Worm (Caenorhabditis elegans): ENCODE data around the gene C16C8.19.
"Not testable (repeated sequence)": the region's sequence is repeated elsewhere in the genome, so short reads cannot be mapped to it uniquely, and the experiment has no call there.

Gene C16C8.19

DNA sequence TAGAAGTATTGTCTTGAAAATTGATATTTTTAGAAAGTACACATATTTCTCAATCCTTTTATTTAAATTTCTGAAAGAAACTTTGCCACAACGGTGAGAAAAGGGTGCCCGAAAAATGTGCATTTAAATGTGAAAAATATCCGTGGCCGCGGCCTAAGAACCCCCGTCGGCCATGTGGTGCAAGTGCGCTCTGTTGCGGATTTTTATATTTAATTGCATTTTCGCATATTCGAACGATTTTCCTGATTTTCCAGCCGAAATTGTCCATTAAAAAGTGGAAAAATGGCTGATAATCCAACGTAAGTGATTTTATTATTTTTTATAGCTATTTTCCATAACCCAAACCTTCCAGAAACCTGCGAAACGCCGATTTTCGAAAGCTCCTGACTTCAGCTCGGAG lies 23.9 kb downstream of the C16C8.19 start, which contains the start of gene smu-2:
TSS of gene smu-2 (plus strand) at position 178 of the 400 bp plus-strand sequence.
- TF ChIP-seq tbx-8 (GFP tag; optimal IDR thresholded peaks at IDR 0.05) (no peak), nhr-12 (tag; optimal IDR thresholded peaks at IDR 0.05) (no peak), unc-39 (tag; optimal IDR thresholded peaks at IDR 0.05) (no peak), lin-13 (tag; optimal IDR thresholded peaks at IDR 0.05) (no peak), ceh-83 (GFP tag; optimal IDR thresholded peaks at IDR 0.05) (no peak), drap-1 (GFP tag; optimal IDR thresholded peaks at IDR 0.05) (no peak), cnd-1 (tag; optimal IDR thresholded peaks at IDR 0.05) (peak; percentile 20), blmp-1 (tag; optimal IDR thresholded peaks at IDR 0.05) (no peak), hlh-1 (tag; optimal IDR thresholded peaks at IDR 0.05) (no peak), nhr-237 (tag; optimal IDR thresholded peaks at IDR 0.05) (no peak), ztf-11 (tag; optimal IDR thresholded peaks at IDR 0.05) (no peak), snpc-4 (tag; optimal IDR thresholded peaks at IDR 0.05) (no peak), unc-120 (tag; optimal IDR thresholded peaks at IDR 0.05; ENCODE audit: poor library complexity, severe bottlenecking) (no peak), unc-62 (GFP tag; optimal IDR thresholded peaks at IDR 0.05) (no peak), nhr-76 (tag; optimal IDR thresholded peaks at IDR 0.05) (no peak), zip-8 (tag; optimal IDR thresholded peaks at IDR 0.05) (no peak), elt-3 (tag; optimal IDR thresholded peaks at IDR 0.05) (no peak), ces-1 (GFP tag; optimal IDR thresholded peaks at IDR 0.05) (peak; percentile 97), nhr-28 (tag; optimal IDR thresholded peaks at IDR 0.05) (no peak), flh-1 (GFP tag; optimal IDR thresholded peaks at IDR 0.05) (no peak), bed-3 (GFP tag; optimal IDR thresholded peaks at IDR 0.05) (no peak), ceh-43 (GFP tag; optimal IDR thresholded peaks at IDR 0.05) (peak; percentile 7), mep-1 (tag; optimal IDR thresholded peaks at IDR 0.05) (peak; percentile 49), mab-5 (tag; optimal IDR thresholded peaks at IDR 0.05) (peak; percentile 55), lin-32 (GFP tag; optimal IDR thresholded peaks at IDR 0.05) (peak; percentile 16), sptf-1 (tag; optimal IDR thresholded peaks at IDR 0.05) (peak; percentile 75), lsy-2 (tag; optimal IDR thresholded peaks at IDR 0.05) (peak; percentile 39), M03D4.4 (tag; optimal IDR thresholded peaks at IDR 0.05) (no peak)

- not testable (repeated sequence) for TF ChIP-seq nhr-237, nhr-76, blmp-1 (tag; optimal IDR thresholded peaks at IDR 0.05)
These were observed 32.5 kb downstream of the C16C8.19 start, which contains the start of gene fbxb-112 for ce11 chrII:3490797-3491196. fbxb-112 (plus strand) TSS chrII:3491097.

DNA sequence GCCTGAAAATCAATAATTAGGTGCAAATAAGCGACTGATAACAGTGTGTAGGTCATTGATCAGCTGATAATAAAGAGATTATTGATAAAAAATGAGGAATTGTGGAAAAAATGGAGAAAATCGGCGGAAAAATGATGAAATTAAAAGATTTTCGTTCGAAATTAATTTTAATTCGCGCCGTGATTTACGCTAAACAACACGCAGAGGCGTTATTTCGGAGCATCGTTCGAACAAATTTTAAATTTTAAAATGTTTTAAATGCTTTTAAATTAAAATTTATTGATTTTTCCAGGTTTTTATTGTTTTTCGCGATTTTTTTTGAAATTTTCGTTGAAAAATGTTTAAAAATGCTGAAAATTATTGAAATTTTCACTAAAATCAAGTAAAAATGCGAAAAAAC lies 41.1 kb downstream of the C16C8.19 start, which contains the start of gene Y49F6B.9:
TSS of gene Y49F6B.9 (minus strand) at position 2 of the 400 bp plus-strand sequence.
- TF ChIP-seq bed-3 (GFP tag; optimal IDR thresholded peaks at IDR 0.05), result no peak
- TF ChIP-seq unc-62 (GFP tag; optimal IDR thresholded peaks at IDR 0.05), result no peak
- TF ChIP-seq unc-120 (tag; optimal IDR thresholded peaks at IDR 0.05; ENCODE audit: poor library complexity, severe bottlenecking), result no peak
- no peak for TF ChIP-seq ces-1 (GFP tag; optimal IDR thresholded peaks at IDR 0.05)
- no peak for TF ChIP-seq cnd-1 (tag; optimal IDR thresholded peaks at IDR 0.05)
- TF ChIP-seq pha-4 (tag; optimal IDR thresholded peaks at IDR 0.05), result no peak
- TF ChIP-seq elt-1 (tag; optimal IDR thresholded peaks at IDR 0.05; ENCODE audit: borderline replicate concordance, insufficient read depth), result no peak
- no peak for TF ChIP-seq mab-5 (tag; optimal IDR thresholded peaks at IDR 0.05)
- no peak for TF ChIP-seq nhr-237 (tag; optimal IDR thresholded peaks at IDR 0.05)
- no peak for TF ChIP-seq mep-1 (tag; optimal IDR thresholded peaks at IDR 0.05)
- TF ChIP-seq lsy-2 (tag; optimal IDR thresholded peaks at IDR 0.05), result no peak
- TF ChIP-seq nhr-28 (tag; optimal IDR thresholded peaks at IDR 0.05), result no peak
- TF ChIP-seq sem-2 (GFP tag; optimal IDR thresholded peaks at IDR 0.05), result no peak
- no peak for TF ChIP-seq lin-32 (GFP tag; optimal IDR thresholded peaks at IDR 0.05)
- TF ChIP-seq zip-8 (tag; optimal IDR thresholded peaks at IDR 0.05), result no peak
- no peak for TF ChIP-seq blmp-1 (tag; optimal IDR thresholded peaks at IDR 0.05)
- no peak for TF ChIP-seq ham-2 (GFP tag; optimal IDR thresholded peaks at IDR 0.05)
- TF ChIP-seq drap-1 (GFP tag; optimal IDR thresholded peaks at IDR 0.05), result no peak
- TF ChIP-seq elt-3 (tag; optimal IDR thresholded peaks at IDR 0.05), result no peak
- no peak for TF ChIP-seq flh-1 (GFP tag; optimal IDR thresholded peaks at IDR 0.05)

- TF ChIP-seq ham-2 (GFP tag; optimal IDR thresholded peaks at IDR 0.05), result no peak
- TF ChIP-seq pha-4 (tag; optimal IDR thresholded peaks at IDR 0.05), result no peak
- no peak for TF ChIP-seq cnd-1 (tag; optimal IDR thresholded peaks at IDR 0.05)
- no peak for TF ChIP-seq zip-8 (tag; optimal IDR thresholded peaks at IDR 0.05)
- TF ChIP-seq M03D4.4 (tag; optimal IDR thresholded peaks at IDR 0.05), result no peak
- TF ChIP-seq mab-5 (tag; optimal IDR thresholded peaks at IDR 0.05), result no peak
- no peak for TF ChIP-seq elt-3 (tag; optimal IDR thresholded peaks at IDR 0.05)
- TF ChIP-seq sptf-1 (tag; optimal IDR thresholded peaks at IDR 0.05), result no peak
- TF ChIP-seq ces-1 (GFP tag; optimal IDR thresholded peaks at IDR 0.05), result no peak
- TF ChIP-seq snpc-4 (tag; optimal IDR thresholded peaks at IDR 0.05), result no peak
- no peak for TF ChIP-seq tbx-8 (GFP tag; optimal IDR thresholded peaks at IDR 0.05)
- TF ChIP-seq ceh-43 (GFP tag; optimal IDR thresholded peaks at IDR 0.05), result no peak
- no peak for TF ChIP-seq sem-2 (GFP tag; optimal IDR thresholded peaks at IDR 0.05)
- no peak for TF ChIP-seq lsy-2 (tag; optimal IDR thresholded peaks at IDR 0.05)
- TF ChIP-seq mep-1 (tag; optimal IDR thresholded peaks at IDR 0.05), result no peak
- TF ChIP-seq lin-13 (tag; optimal IDR thresholded peaks at IDR 0.05), result no peak
- no peak for TF ChIP-seq nhr-28 (tag; optimal IDR thresholded peaks at IDR 0.05)
These were observed 42.1 kb downstream of the C16C8.19 start for ce11 chrII:3500373-3500772.

Data from whole organism, mixed stage, embryonic.